Fruit fly (Drosophila melanogaster) whole organism, pupa: Measurements from ENCODE around the gene CG14234.

Experiments used
- CG12605 ChIP-seq: fragments of 200-800 bp; sonication (Bioruptor generic); IDR thresholded peaks from 2 replicates; pipeline ENCODE4 v1.3.6; 2022; ENCODE audit warnings: missing biosample characterization, missing genetic modification characterization
- CG17806 ChIP-seq: fragments of 200-800 bp; sonication (Bioruptor generic); optimal IDR thresholded peaks from 2 replicates; lab custom pipeline; 2018; ENCODE audit warnings: missing biosample characterization, mild to moderate bottlenecking, missing genetic modification characterization, moderate library complexity
- EcR ChIP-seq: fragments of 200-800 bp; sonication (Bioruptor generic); optimal IDR thresholded peaks from 3 replicates; lab custom pipeline; 2019; ENCODE audit warnings: missing biosample characterization, missing genetic modification characterization, mild to moderate bottlenecking, moderate library complexity, missing genetic modification reagents
- Ets98B ChIP-seq: fragments of 200-800 bp; sonication (Bioruptor generic); IDR thresholded peaks from 2 replicates; pipeline ENCODE4 v1.3.6; 2022; ENCODE audit warnings: missing biosample characterization, missing genetic modification characterization
- Pif1B ChIP-seq: fragments of 200-800 bp; sonication (Bioruptor generic); optimal IDR thresholded peaks from 3 replicates; lab custom pipeline; 2016; ENCODE audit warnings: missing biosample characterization, missing genetic modification characterization
- Snoo ChIP-seq: fragments of 200-800 bp; sonication (Bioruptor generic); optimal IDR thresholded peaks from 3 replicates; lab custom pipeline; 2017; ENCODE audit warnings: missing biosample characterization, mild to moderate bottlenecking, missing genetic modification characterization, inconsistent platforms

DNA sequence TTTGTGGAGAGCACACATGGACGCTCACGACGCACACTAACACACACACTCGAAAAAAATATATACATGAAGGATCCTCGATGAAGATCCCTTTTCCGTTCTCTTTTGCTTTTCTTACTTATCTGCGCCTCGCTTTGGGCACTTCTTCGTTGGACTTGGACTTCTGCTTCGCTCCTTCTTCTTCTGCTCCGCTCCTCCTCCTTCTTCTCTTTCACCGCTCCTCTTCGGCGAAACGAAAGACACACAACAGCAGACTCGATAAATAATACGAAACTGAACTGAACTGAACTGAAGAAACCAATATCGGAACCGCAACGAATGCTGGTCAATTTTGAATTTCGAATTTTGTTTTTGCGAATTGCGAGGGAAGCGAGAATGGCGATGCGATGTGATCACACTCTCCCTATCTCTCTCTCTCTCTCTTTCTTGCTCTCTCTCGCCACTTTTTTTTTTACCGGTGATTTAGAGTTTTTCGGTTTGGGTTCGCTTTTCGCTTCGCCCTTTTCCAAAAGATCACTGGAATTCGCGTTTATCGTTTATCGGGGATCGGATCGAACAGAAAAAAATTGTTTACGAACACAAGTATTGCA lies 47.5 kb downstream of the CG14234 start:
- TF ChIP-seq CG12605 (GFP tag; lab: Robert Waterston, UW), result no peak
- no peak for TF ChIP-seq CG17806 (tag; lab: Kevin White, UChicago)
- TF ChIP-seq Pif1B, result no peak
- TF ChIP-seq Snoo (tag; lab: Kevin White, UChicago), result no peak
- no peak for TF ChIP-seq EcR (GFP tag; lab: Kevin White, UChicago)
- no peak for TF ChIP-seq Ets98B (GFP tag; lab: Robert Waterston, UW)
